Worm (Caenorhabditis elegans): ENCODE measurements around the gene clec-162.

- TF ChIP-seq tbx-37 (GFP tag; conservative IDR thresholded peaks at IDR 0.05) (no peak), ama-1 (optimal IDR thresholded peaks at IDR 0.05) (no peak), scrt-1 (GFP tag; IDR thresholded peaks at IDR 0.05) (no peak), aly-1 (tag; optimal IDR thresholded peaks at IDR 0.05) (no peak), hmbx-1 (tag; optimal IDR thresholded peaks at IDR 0.05) (no peak), ets-7 (tag; optimal IDR thresholded peaks at IDR 0.05) (no peak), flt-1 (GFP tag; IDR thresholded peaks at IDR 0.05) (no peak), F13C5.2 (tag; optimal IDR thresholded peaks at IDR 0.05) (no peak), hmg-4 (GFP tag; optimal IDR thresholded peaks at IDR 0.05) (no peak), pes-1 (GFP tag; IDR thresholded peaks at IDR 0.05) (no peak), sea-1 (GFP tag; conservative IDR thresholded peaks at IDR 0.05) (no peak)
Measured at ce11 chrIII:9699576-9699975, 25.4 kb downstream of the clec-162 start, which contains the start of gene tlk-1.
